Worm (Caenorhabditis elegans) whole organism, L4/young adult: ENCODE data around the gene srsx-37.

Experiments
- W03F9.2 ChIP-seq: fragments of 150-350 bp; optimal IDR thresholded peaks from 2 replicates; lab custom pipeline; 2014; ENCODE audit warnings: missing biosample characterization, missing genetic modification characterization
- dao-5 ChIP-seq: sonication (generic microtip); optimal IDR thresholded peaks from 2 replicates; lab custom pipeline; 2016; ENCODE audit warnings: missing genotype, missing genetic modification characterization, moderate library complexity, missing compliant biosample characterization
- him-1 ChIP-seq: sonication (generic microtip); optimal IDR thresholded peaks from 2 replicates; lab custom pipeline; 2016; ENCODE audit warnings: missing genotype, missing genetic modification reagents, missing genetic modification characterization, missing compliant biosample characterization

DNA sequence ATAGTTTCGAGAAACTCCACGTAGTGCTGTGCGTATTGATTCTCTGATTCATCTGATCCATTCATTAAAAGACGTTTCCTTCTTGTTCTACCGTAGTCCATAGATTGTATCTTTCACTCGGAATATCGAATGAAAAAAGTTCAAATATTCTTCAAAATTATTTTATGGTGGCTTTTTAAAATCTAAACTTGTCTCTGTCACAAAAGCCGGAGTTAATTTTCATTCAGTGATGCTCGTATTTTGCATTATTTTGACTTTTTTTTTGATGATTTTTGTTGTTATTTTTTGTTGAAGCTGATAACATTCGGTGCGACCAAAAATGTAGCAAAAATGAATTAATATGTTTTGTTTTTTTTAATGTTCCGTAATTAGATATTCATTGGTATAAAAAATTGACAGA is 23.3 kb downstream of the srsx-37 start, which contains the start of gene nhr-164:
- no peak for TF ChIP-seq W03F9.2 (tag; lab: Kevin White, UChicago)
- no peak for TF ChIP-seq him-1 (tag; lab: Kevin White, UChicago)
- TF ChIP-seq dao-5 (tag; lab: Kevin White, UChicago) = no peak
